Worm (Caenorhabditis elegans): ENCODE results near the gene F42C5.4.

Gene F42C5.4

DNA sequence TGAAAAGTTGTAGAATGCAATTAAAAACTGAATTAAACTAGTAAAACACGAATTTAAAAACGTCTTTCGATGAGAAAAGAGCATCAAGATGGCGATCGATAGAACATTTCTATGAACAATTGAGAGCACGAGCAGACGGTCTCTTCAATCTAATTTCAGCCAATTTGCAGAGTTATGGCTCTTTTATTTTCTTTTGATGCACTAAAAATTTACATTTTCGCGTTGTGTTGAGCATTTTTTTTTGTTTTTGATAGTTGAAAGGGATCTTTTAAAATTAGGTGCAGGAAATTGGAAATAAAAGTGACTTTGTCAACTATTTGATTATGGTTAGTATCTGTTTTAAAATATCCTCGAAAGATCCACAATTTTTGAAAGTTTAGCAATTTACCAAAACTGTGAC, 17.0 kb upstream of the F42C5.4 start, which contains the start of gene F42C5.6:
Gene F42C5.6 (minus strand): TSS at position 101 of the 400 bp plus-strand sequence.
- TF ChIP-seq nhr-129 (tag; optimal IDR thresholded peaks at IDR 0.05) (no peak), elt-1 (tag; optimal IDR thresholded peaks at IDR 0.05) (no peak), mbf-1 (tag; optimal IDR thresholded peaks at IDR 0.05) (no peak), fos-1 (tag; optimal IDR thresholded peaks at IDR 0.05) (no peak), nhr-23 (tag; optimal IDR thresholded peaks at IDR 0.05) (no peak)

DNA sequence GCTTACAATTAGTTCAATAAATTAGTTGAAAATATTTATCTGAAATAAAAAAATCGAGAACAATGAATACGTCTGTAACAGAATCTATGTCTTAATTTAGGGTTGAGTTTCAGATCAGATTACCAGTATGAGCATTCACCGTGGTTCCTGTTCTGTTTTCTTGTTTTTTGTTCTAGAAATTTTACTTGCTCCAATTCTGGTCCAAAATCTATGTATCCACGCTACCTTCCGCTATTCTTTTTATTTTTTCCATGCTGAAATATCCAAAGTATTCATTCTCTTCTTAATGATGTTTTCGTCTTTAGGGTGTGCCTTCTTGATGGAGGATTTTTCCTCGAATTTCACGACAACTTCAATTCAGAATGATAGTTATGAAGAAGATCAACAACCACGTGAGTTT, 13.4 kb upstream of the F42C5.4 start, which contains the start of gene npr-27:
Gene npr-27 (plus strand): TSS at position 301 of the 400 bp plus-strand sequence.
- TF ChIP-seq ztf-11 (tag; optimal IDR thresholded peaks at IDR 0.05) (no peak), gmeb-1 (tag; optimal IDR thresholded peaks at IDR 0.05) (no peak), nhr-21 (tag; optimal IDR thresholded peaks at IDR 0.05) (no peak), mab-5 (tag; optimal IDR thresholded peaks at IDR 0.05) (no peak), unc-55 (GFP tag; optimal IDR thresholded peaks at IDR 0.05) (no peak), zag-1 (tag; optimal IDR thresholded peaks at IDR 0.05) (no peak), ztf-4 (tag; optimal IDR thresholded peaks at IDR 0.05) (no peak), ceh-82 (tag; optimal IDR thresholded peaks at IDR 0.05) (no peak), nhr-25 (tag; optimal IDR thresholded peaks at IDR 0.05) (no peak), lin-39 (tag; optimal IDR thresholded peaks at IDR 0.05) (no peak), nhr-6 (tag; optimal IDR thresholded peaks at IDR 0.05) (no peak), sma-3 (GFP tag; optimal IDR thresholded peaks at IDR 0.05) (no peak), egl-27 (tag; optimal IDR thresholded peaks at IDR 0.05) (no peak), crh-2 (tag; optimal IDR thresholded peaks at IDR 0.05) (no peak), unc-62 (GFP tag; optimal IDR thresholded peaks at IDR 0.05) (no peak), ceh-16 (tag; optimal IDR thresholded peaks at IDR 0.05) (no peak), R02D3.7 (tag; optimal IDR thresholded peaks at IDR 0.05) (no peak)

DNA sequence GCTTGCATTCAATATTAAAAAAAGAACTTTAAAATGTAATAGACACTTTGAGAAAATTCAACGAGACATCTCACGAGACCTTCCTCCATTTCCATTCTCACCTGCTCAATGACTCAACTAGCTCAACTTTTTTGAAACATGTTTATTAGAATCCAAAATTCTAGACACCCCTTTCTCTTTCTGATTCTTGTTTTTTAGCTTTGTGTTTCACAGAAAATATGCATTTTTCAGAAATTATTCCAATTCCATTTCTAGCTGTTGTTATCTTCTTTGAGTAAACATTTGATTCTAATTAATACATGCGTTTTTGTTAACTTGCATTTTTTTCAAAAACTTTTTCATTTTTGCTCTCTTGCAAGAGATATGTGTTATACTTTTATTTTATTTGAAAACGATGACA, 9.6 kb upstream of the F42C5.4 start:
- TF ChIP-seq lin-11 (tag; optimal IDR thresholded peaks at IDR 0.05) (no peak), zag-1 (tag; optimal IDR thresholded peaks at IDR 0.05) (no peak), sma-9 (GFP tag; optimal IDR thresholded peaks at IDR 0.05) (no peak), sma-9 (tag; optimal IDR thresholded peaks at IDR 0.05) (no peak), ZK546.5 (tag; optimal IDR thresholded peaks at IDR 0.05) (no peak), alr-1 (tag; optimal IDR thresholded peaks at IDR 0.05) (no peak), nhr-23 (tag; optimal IDR thresholded peaks at IDR 0.05) (no peak), nhr-25 (tag; optimal IDR thresholded peaks at IDR 0.05) (no peak), mab-5 (tag; optimal IDR thresholded peaks at IDR 0.05) (no peak), blmp-1 (tag; optimal IDR thresholded peaks at IDR 0.05; ENCODE audit: insufficient read depth) (no peak), crh-2 (tag; optimal IDR thresholded peaks at IDR 0.05) (no peak)

DNA sequence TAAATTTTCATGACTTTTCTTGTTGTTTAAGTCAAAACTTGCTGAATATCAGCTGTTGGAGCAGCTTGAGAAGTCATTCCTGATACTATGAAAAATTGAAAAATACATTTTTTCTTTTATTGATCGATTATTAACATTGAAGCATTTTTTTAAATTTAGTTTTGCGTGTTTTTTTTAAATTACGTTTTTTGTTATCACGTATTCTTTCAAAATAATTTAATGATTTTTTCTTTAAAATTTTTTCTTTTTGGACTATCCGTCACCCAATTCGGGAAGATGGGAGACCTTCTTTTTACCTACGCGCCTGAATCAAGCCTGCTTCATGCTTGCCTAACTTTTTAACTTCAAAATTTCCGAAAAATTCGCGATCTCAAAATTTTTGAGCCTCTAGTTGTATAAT, 2.2 kb upstream of the F42C5.4 start, which contains the start of gene F42C5.5:
Gene F42C5.5 (minus strand): TSS at position 101 of the 400 bp plus-strand sequence.
- TF ChIP-seq nhr-237 (tag; optimal IDR thresholded peaks at IDR 0.05) (no peak), elt-3 (tag; optimal IDR thresholded peaks at IDR 0.05) (no peak), unc-39 (tag; optimal IDR thresholded peaks at IDR 0.05) (no peak), ztf-11 (tag; optimal IDR thresholded peaks at IDR 0.05) (no peak), nhr-129 (tag; optimal IDR thresholded peaks at IDR 0.05) (no peak), ceh-16 (tag; optimal IDR thresholded peaks at IDR 0.05) (no peak), nhr-10 (tag; optimal IDR thresholded peaks at IDR 0.05) (no peak), R02D3.7 (tag; optimal IDR thresholded peaks at IDR 0.05) (no peak), mbf-1 (tag; optimal IDR thresholded peaks at IDR 0.05) (no peak), nhr-12 (tag; optimal IDR thresholded peaks at IDR 0.05) (no peak), C34F6.9 (tag; optimal IDR thresholded peaks at IDR 0.05) (no peak), gmeb-1 (tag; optimal IDR thresholded peaks at IDR 0.05) (no peak), sem-4 (tag; optimal IDR thresholded peaks at IDR 0.05) (no peak), sma-3 (GFP tag; optimal IDR thresholded peaks at IDR 0.05) (no peak), crh-2 (tag; optimal IDR thresholded peaks at IDR 0.05) (no peak), lin-39 (tag; optimal IDR thresholded peaks at IDR 0.05) (no peak), aly-2 (tag; optimal IDR thresholded peaks at IDR 0.05) (no peak), lin-13 (GFP tag; optimal IDR thresholded peaks at IDR 0.05) (no peak)

DNA sequence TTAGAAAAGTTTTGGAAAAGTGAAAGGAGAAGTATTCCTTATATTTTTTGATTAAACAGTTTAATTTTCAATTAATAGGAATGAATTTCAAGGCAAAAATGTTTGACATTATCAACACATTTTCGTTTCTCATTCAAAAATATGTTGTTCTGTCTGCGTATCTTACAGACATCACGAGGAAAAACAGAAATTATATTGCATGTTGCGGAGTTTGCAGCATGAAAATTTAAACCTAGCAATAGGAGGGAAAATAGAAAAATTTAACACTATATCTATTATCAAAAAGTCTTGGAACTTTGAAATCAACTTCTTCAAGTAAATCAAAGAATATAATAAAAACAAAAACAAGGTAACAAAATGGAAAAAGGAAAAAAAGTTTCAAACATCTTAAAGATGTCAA, 861 bp downstream of the F42C5.4 start:
- TF ChIP-seq C34F6.9 (tag; optimal IDR thresholded peaks at IDR 0.05) (peak; percentile 0), snpc-4 (tag; optimal IDR thresholded peaks at IDR 0.05) (no peak), unc-55 (GFP tag; optimal IDR thresholded peaks at IDR 0.05) (peak; percentile 19), nhr-129 (tag; optimal IDR thresholded peaks at IDR 0.05) (peak; percentile 14), fos-1 (tag; optimal IDR thresholded peaks at IDR 0.05) (peak; percentile 19), mbf-1 (tag; optimal IDR thresholded peaks at IDR 0.05) (no peak), unc-62 (GFP tag; optimal IDR thresholded peaks at IDR 0.05) (no peak), crh-2 (tag; optimal IDR thresholded peaks at IDR 0.05) (peak; percentile 10), gmeb-1 (tag; optimal IDR thresholded peaks at IDR 0.05) (peak; percentile 8)
